Fruit fly (Drosophila melanogaster) whole organism, embryonic: ENCODE measurements around the gene Msh6.
A peak's percentile ranks its signal among the peaks of the same experiment; 100 is the strongest.

Experiments
- Blimp-1 ChIP-seq: fragments of 200-800 bp; sonication (Bioruptor generic); optimal IDR thresholded peaks from 3 replicates; lab custom pipeline; 2018; ENCODE audit warnings: missing biosample characterization, missing genetic modification characterization, mild to moderate bottlenecking, moderate library complexity, missing genetic modification reagents
- CG10431 ChIP-seq: fragments of 200-800 bp; sonication (Bioruptor generic); optimal IDR thresholded peaks from 3 replicates; lab custom pipeline; 2018; ENCODE audit warnings: missing biosample characterization, mild to moderate bottlenecking, missing genetic modification characterization
- CG10959 ChIP-seq: fragments of 200-800 bp; sonication (Bioruptor generic); IDR thresholded peaks from 2 replicates; pipeline ENCODE4 v1.3.6; 2022; ENCODE audit warnings: missing biosample characterization, missing genetic modification characterization
- CG11560 ChIP-seq: fragments of 200-800 bp; sonication (Bioruptor generic); IDR thresholded peaks from 3 replicates; pipeline ENCODE4 v1.3.6; 2022; ENCODE audit warnings: missing biosample characterization, missing genetic modification characterization
- CG17912 ChIP-seq: fragments of 200-800 bp; sonication (Bioruptor generic); optimal IDR thresholded peaks from 2 replicates; lab custom pipeline; 2018; ENCODE audit warnings: missing biosample characterization, mild to moderate bottlenecking, missing genetic modification characterization
- CG2678 ChIP-seq: fragments of 200-800 bp; sonication (Bioruptor generic); optimal IDR thresholded peaks from 3 replicates; lab custom pipeline; 2019; ENCODE audit warnings: missing biosample characterization, mild to moderate bottlenecking, missing genetic modification characterization, moderate library complexity
- CG3163 ChIP-seq: fragments of 200-800 bp; sonication (Bioruptor generic); optimal IDR thresholded peaks from 3 replicates; lab custom pipeline; 2016; ENCODE audit warnings: missing biosample characterization, missing genetic modification characterization
- CG32532 ChIP-seq: fragments of 200-800 bp; sonication (Bioruptor generic); IDR thresholded peaks from 2 replicates; pipeline ENCODE4 v1.3.6; 2022; ENCODE audit warnings: missing biosample characterization, missing genetic modification characterization
- CG33213 ChIP-seq: fragments of 200-800 bp; sonication (Bioruptor generic); optimal IDR thresholded peaks from 3 replicates; lab custom pipeline; 2016; ENCODE audit warnings: missing biosample characterization, missing genetic modification characterization
- CG3995 ChIP-seq: fragments of 200-800 bp; sonication (Bioruptor generic); optimal IDR thresholded peaks from 3 replicates; lab custom pipeline; 2016; ENCODE audit warnings: missing biosample characterization, missing genetic modification characterization
- CG4328 ChIP-seq: fragments of 200-800 bp; sonication (Bioruptor generic); optimal IDR thresholded peaks from 3 replicates; lab custom pipeline; 2017; ENCODE audit warnings: missing biosample characterization, missing genetic modification reagents, missing genetic modification characterization
- CG4707 ChIP-seq: fragments of 200-800 bp; sonication (Bioruptor generic); optimal IDR thresholded peaks from 2 replicates; lab custom pipeline; 2018; ENCODE audit warnings: missing biosample characterization, mild to moderate bottlenecking, missing genetic modification characterization, moderate library complexity
- CG4854 ChIP-seq: fragments of 200-800 bp; sonication (Bioruptor generic); optimal IDR thresholded peaks from 2 replicates; lab custom pipeline; 2016; ENCODE audit warnings: missing biosample characterization, missing genetic modification characterization, inconsistent platforms
- CG7271 ChIP-seq: fragments of 200-800 bp; sonication (Bioruptor generic); optimal IDR thresholded peaks from 2 replicates; lab custom pipeline; 2018; ENCODE audit warnings: missing biosample characterization, mild to moderate bottlenecking, missing genetic modification characterization, moderate library complexity
- CG7372 ChIP-seq: fragments of 200-800 bp; sonication (Bioruptor generic); IDR thresholded peaks from 2 replicates; pipeline ENCODE4 v1.3.6; 2022; ENCODE audit warnings: missing biosample characterization, missing genetic modification characterization
- CG7928 ChIP-seq: fragments of 200-800 bp; sonication (Bioruptor generic); optimal IDR thresholded peaks from 2 replicates; lab custom pipeline; 2017; ENCODE audit warnings: missing biosample characterization, mild to moderate bottlenecking, missing genetic modification characterization
- CG8281 ChIP-seq: fragments of 200-800 bp; sonication (Bioruptor generic); optimal IDR thresholded peaks from 2 replicates; lab custom pipeline; 2018; ENCODE audit warnings: missing biosample characterization, mild to moderate bottlenecking, missing genetic modification characterization, moderate library complexity
- CG9876 ChIP-seq: fragments of 200-800 bp; sonication (Bioruptor generic); optimal IDR thresholded peaks from 2 replicates; lab custom pipeline; 2016; ENCODE audit warnings: missing biosample characterization, missing genetic modification characterization
- D19A ChIP-seq: fragments of 200-800 bp; optimal IDR thresholded peaks from 3 replicates; lab custom pipeline; 2019; ENCODE audit warnings: missing biosample characterization, mild to moderate bottlenecking, missing genetic modification characterization, moderate library complexity
- Dll ChIP-seq: fragments of 200-800 bp; sonication (Bioruptor generic); IDR thresholded peaks from 4 replicates; pipeline ENCODE4 v1.3.6; 2022; ENCODE audit warnings: missing biosample characterization, missing genetic modification characterization; ENCODE audit not compliant: partially characterized antibody
- Drgx ChIP-seq: fragments of 200-800 bp; sonication (Bioruptor generic); IDR thresholded peaks from 2 replicates; pipeline ENCODE4 v1.3.6; 2022; ENCODE audit warnings: missing biosample characterization, missing genetic modification characterization
- E2f1 ChIP-seq: fragments of 200-800 bp; sonication (Bioruptor generic); IDR thresholded peaks from 2 replicates; pipeline ENCODE4 v1.3.6; 2022; ENCODE audit warnings: missing biosample characterization, missing genetic modification characterization
- Elba2 ChIP-seq: fragments of 200-800 bp; sonication (Bioruptor generic); optimal IDR thresholded peaks from 3 replicates; lab custom pipeline; 2016; ENCODE audit warnings: missing biosample characterization, missing genetic modification characterization
- Gsc ChIP-seq: fragments of 200-800 bp; sonication (Bioruptor generic); IDR thresholded peaks from 2 replicates; pipeline ENCODE4 v1.3.6; 2022; ENCODE audit warnings: missing biosample characterization, missing genetic modification characterization
- HLH3B ChIP-seq: fragments of 200-800 bp; sonication (Bioruptor generic); IDR thresholded peaks from 2 replicates; pipeline ENCODE4 v1.3.6; 2022; ENCODE audit warnings: missing biosample characterization, missing genetic modification characterization
- MESR4 ChIP-seq: fragments of 200-800 bp; sonication (Bioruptor generic); optimal IDR thresholded peaks from 2 replicates; lab custom pipeline; 2018; ENCODE audit warnings: missing biosample characterization, mild to moderate bottlenecking, missing genetic modification characterization, moderate library complexity
- Nf-YB ChIP-seq: fragments of 200-800 bp; sonication (Bioruptor generic); optimal IDR thresholded peaks from 3 replicates; lab custom pipeline; 2019; ENCODE audit warnings: missing biosample characterization, mild to moderate bottlenecking, missing genetic modification characterization, moderate library complexity
- Pdp1 ChIP-seq, 2 experiments: fragments of 200-800 bp; sonication (Bioruptor generic); optimal IDR thresholded peaks; 3 replicates each; lab custom pipeline; 2016; ENCODE audit warnings: missing biosample characterization in 2 of 2, missing genetic modification characterization in 2 of 2, mild to moderate bottlenecking in 1 of 2, moderate library complexity in 1 of 2
- Sox100B ChIP-seq: fragments of 200-800 bp; sonication (Bioruptor generic); optimal IDR thresholded peaks from 3 replicates; lab custom pipeline; 2018; ENCODE audit warnings: missing biosample characterization, mild to moderate bottlenecking, missing genetic modification characterization
- abd-A ChIP-seq: fragments of 200-800 bp; sonication (Bioruptor generic); optimal IDR thresholded peaks from 3 replicates; lab custom pipeline; 2019; ENCODE audit warnings: missing biosample characterization, mild to moderate bottlenecking, missing genetic modification characterization, moderate library complexity
- bsh ChIP-seq, 2 experiments: fragments of 200-800 bp; sonication (Bioruptor generic); optimal IDR thresholded peaks; 2 replicates each; lab custom pipeline; 2017 to 2018; ENCODE audit warnings: mild to moderate bottlenecking in 2 of 2, missing biosample characterization in 2 of 2, missing genetic modification characterization in 2 of 2, moderate library complexity in 1 of 2
- chn ChIP-seq: fragments of 200-800 bp; sonication (Bioruptor generic); optimal IDR thresholded peaks from 2 replicates; lab custom pipeline; 2016; ENCODE audit warnings: missing biosample characterization, missing genetic modification characterization
- ems ChIP-seq: fragments of 200-800 bp; sonication (Bioruptor generic); optimal IDR thresholded peaks from 3 replicates; lab custom pipeline; 2016; ENCODE audit warnings: missing biosample characterization, missing genetic modification characterization
- ewg ChIP-seq: fragments of 200-800 bp; sonication (Bioruptor generic); optimal IDR thresholded peaks from 3 replicates; lab custom pipeline; 2017; ENCODE audit warnings: mild to moderate bottlenecking, missing biosample characterization, missing genetic modification reagents, missing genetic modification characterization
- grau ChIP-seq: fragments of 200-800 bp; optimal IDR thresholded peaks from 3 replicates; lab custom pipeline; 2019; ENCODE audit warnings: missing biosample characterization, mild to moderate bottlenecking, missing genetic modification characterization, moderate library complexity
- hbn ChIP-seq: fragments of 200-800 bp; sonication (Bioruptor generic); IDR thresholded peaks from 2 replicates; pipeline ENCODE4 v1.3.6; 2022; ENCODE audit warnings: missing biosample characterization, missing genetic modification characterization; ENCODE audit not compliant: partially characterized antibody
- hkb ChIP-seq, 2 experiments: fragments of 200-800 bp in 1 of 2; fragments of >200 bp in 1 of 2; sonication (Bioruptor generic) in 1 of 2; IDR thresholded peaks in 1 of 2; optimal IDR thresholded peaks in 1 of 2; 2 replicates each; pipeline versions ENCODE4 v1.3.6 to Lab custom; 2017 to 2022; ENCODE audit warnings: missing biosample characterization in 1 of 2, missing genetic modification characterization in 1 of 2
- jigr1 ChIP-seq: fragments of 200-800 bp; sonication (Bioruptor generic); IDR thresholded peaks from 3 replicates; pipeline ENCODE4 v1.3.6; 2022; ENCODE audit warnings: missing biosample characterization, missing genetic modification characterization
- jumu ChIP-seq: fragments of 200-800 bp; sonication (Bioruptor generic); optimal IDR thresholded peaks from 3 replicates; lab custom pipeline; 2016; ENCODE audit warnings: missing biosample characterization, missing genetic modification characterization
- lmd ChIP-seq: fragments of 200-800 bp; sonication (Bioruptor generic); IDR thresholded peaks from 2 replicates; pipeline ENCODE4 v1.3.6; 2022; ENCODE audit warnings: missing biosample characterization, missing genetic modification characterization
- org-1 ChIP-seq: fragments of 200-800 bp; sonication (Bioruptor generic); optimal IDR thresholded peaks from 2 replicates; lab custom pipeline; 2017; ENCODE audit warnings: missing biosample characterization, missing genetic modification characterization
- row ChIP-seq: fragments of 200-800 bp; sonication (Bioruptor generic); IDR thresholded peaks from 3 replicates; pipeline ENCODE4 v1.3.6; 2022; ENCODE audit warnings: missing biosample characterization, missing genetic modification characterization
- shn ChIP-seq: fragments of 200-800 bp; sonication (Bioruptor generic); optimal IDR thresholded peaks from 3 replicates; lab custom pipeline; 2016; ENCODE audit warnings: missing biosample characterization, missing genetic modification characterization
- tap ChIP-seq: fragments of 200-800 bp; optimal IDR thresholded peaks from 3 replicates; lab custom pipeline; 2019; ENCODE audit warnings: missing biosample characterization, mild to moderate bottlenecking, missing genetic modification characterization, moderate library complexity
- tna ChIP-seq: fragments of 200-800 bp; sonication (Bioruptor generic); IDR thresholded peaks from 2 replicates; pipeline ENCODE4 v1.3.6; 2022; ENCODE audit warnings: missing biosample characterization, missing genetic modification characterization; ENCODE audit not compliant: partially characterized antibody
- tx ChIP-seq: fragments of 200-800 bp; sonication (Bioruptor generic); optimal IDR thresholded peaks from 2 replicates; lab custom pipeline; 2016; ENCODE audit warnings: missing biosample characterization, missing genetic modification characterization
- vfl ChIP-seq: fragments of 200-800 bp; sonication (Bioruptor generic); optimal IDR thresholded peaks from 2 replicates; lab custom pipeline; 2016; ENCODE audit warnings: missing biosample characterization, missing genetic modification characterization
- yki ChIP-seq: fragments of >200 bp; optimal IDR thresholded peaks from 3 replicates; lab custom pipeline; 2018
- zfh1 ChIP-seq: fragments of 200-800 bp; sonication (Bioruptor generic); IDR thresholded peaks from 3 replicates; pipeline ENCODE4 v1.3.6; 2022; ENCODE audit warnings: missing biosample characterization, missing genetic modification characterization

Gene Msh6

dm6 chr3L:15158330-15159114 lies at the start of gene Msh6, which contains the start of gene Prp31 (continued):
- no peak for TF ChIP-seq Dll (GFP tag; lab: Robert Waterston, UW)
- no peak for TF ChIP-seq Gsc (GFP tag; lab: Robert Waterston, UW)
- peak; percentile 1 for TF ChIP-seq MESR4 (GFP tag; lab: Kevin White, UChicago)
- TF ChIP-seq Elba2 (GFP tag; lab: Kevin White, UChicago), result peak; percentile 32
- TF ChIP-seq Pdp1 (GFP tag; optimal IDR thresholded peaks at IDR 0.05; lab: Kevin White, UChicago), result peak; percentile 58 to 94
- TF ChIP-seq D19A (tag; lab: Kevin White, UChicago), result peak; percentile 49
- TF ChIP-seq ewg (GFP tag; lab: Kevin White, UChicago), result peak; percentile 51
- TF ChIP-seq ems (GFP tag; lab: Kevin White, UChicago), result no peak
- TF ChIP-seq CG7271, result no peak
- no peak for TF ChIP-seq CG17912 (GFP tag; lab: Kevin White, UChicago)
- no peak for TF ChIP-seq CG4707
- TF ChIP-seq CG7928 (GFP tag; lab: Kevin White, UChicago), result no peak
- peak; percentile 53 for TF ChIP-seq shn (GFP tag; lab: Kevin White, UChicago)
- TF ChIP-seq CG3163 (GFP tag; lab: Kevin White, UChicago), result no peak
- peak; percentile 54 for TF ChIP-seq Blimp-1 (GFP tag; lab: Kevin White, UChicago)
- TF ChIP-seq abd-A, result no peak
- TF ChIP-seq vfl (GFP tag; lab: Kevin White, UChicago), result no peak
- TF ChIP-seq grau (tag; lab: Kevin White, UChicago), result peak; percentile 82
- TF ChIP-seq CG4328 (GFP tag; lab: Kevin White, UChicago), result peak; percentile 42
- peak in 1 of 2 experiments; percentile 61 for TF ChIP-seq bsh (GFP tag; optimal IDR thresholded peaks at IDR 0.05; lab: Kevin White, UChicago)
- no peak for TF ChIP-seq CG11560
- no peak for TF ChIP-seq org-1 (GFP tag; lab: Kevin White, UChicago)
- TF ChIP-seq Nf-YB, result peak; percentile 48
- no peak for TF ChIP-seq hbn (GFP tag; lab: Robert Waterston, UW)
- peak; percentile 54 for TF ChIP-seq CG32532
- no peak for TF ChIP-seq hkb (optimal IDR thresholded peaks at IDR 0.05; lab: Kevin White, UChicago)
- TF ChIP-seq hkb (GFP tag; IDR thresholded peaks at IDR 0.05; lab: Robert Waterston, UW), result no peak
- no peak for TF ChIP-seq yki (lab: Kevin White, UChicago)
- TF ChIP-seq Sox100B (GFP tag; lab: Kevin White, UChicago), result peak; percentile 69
- peak; percentile 50 for TF ChIP-seq jumu (GFP tag; lab: Kevin White, UChicago)
- TF ChIP-seq HLH3B (GFP tag; lab: Robert Waterston, UW), result peak; percentile 60; the same call in 1 of the 2 replicates
- no peak; the same call in 2 of the 3 replicates for TF ChIP-seq jigr1 (GFP tag; lab: Robert Waterston, UW)
- TF ChIP-seq CG10431 (GFP tag; lab: Kevin White, UChicago), result peak; percentile 5
- TF ChIP-seq lmd (GFP tag; lab: Robert Waterston, UW), result peak; percentile 58
- TF ChIP-seq CG4854 (GFP tag; lab: Kevin White, UChicago), result peak; percentile 22
- peak; percentile 43 for TF ChIP-seq chn
- TF ChIP-seq CG10959 (GFP tag; lab: Robert Waterston, UW), result no peak
- TF ChIP-seq CG3995 (GFP tag; lab: Kevin White, UChicago), result peak; percentile 37
- peak; percentile 40 for TF ChIP-seq tap
- no peak for TF ChIP-seq CG33213
- TF ChIP-seq Drgx (GFP tag; lab: Robert Waterston, UW), result no peak
- peak; percentile 84 for TF ChIP-seq CG2678 (tag; lab: Kevin White, UChicago)
- peak; percentile 40 for TF ChIP-seq CG9876 (GFP tag; lab: Kevin White, UChicago)
- peak; percentile 66 for TF ChIP-seq tx (GFP tag; lab: Kevin White, UChicago)
- peak; percentile 82 for TF ChIP-seq row (GFP tag; lab: Robert Waterston, UW)
- TF ChIP-seq tna (GFP tag; lab: Robert Waterston, UW), result no peak
- peak; percentile 64 for TF ChIP-seq CG7372 (GFP tag; lab: Robert Waterston, UW)
- TF ChIP-seq zfh1 (GFP tag; lab: Robert Waterston, UW), result peak; percentile 53; the same call in 1 of the 3 replicates
- TF ChIP-seq E2f1 (GFP tag; lab: Robert Waterston, UW), result peak; percentile 29; the same call in 1 of the 2 replicates
- TF ChIP-seq CG8281 (tag; lab: Kevin White, UChicago), result peak; percentile 35
